Worm (Caenorhabditis elegans): ENCODE results near the gene Y48A6B.9.

- TF ChIP-seq snpc-4 (tag; optimal IDR thresholded peaks at IDR 0.05): no peak
- TF ChIP-seq dmd-4 (tag; optimal IDR thresholded peaks at IDR 0.05): no peak
- no peak for TF ChIP-seq nhr-77 (tag; optimal IDR thresholded peaks at IDR 0.05)
- TF ChIP-seq nhr-129 (tag; optimal IDR thresholded peaks at IDR 0.05): no peak
- TF ChIP-seq lsy-2 (tag; optimal IDR thresholded peaks at IDR 0.05): no peak
- TF ChIP-seq unc-62 (GFP tag; optimal IDR thresholded peaks at IDR 0.05): no peak
- TF ChIP-seq sma-9 (GFP tag; optimal IDR thresholded peaks at IDR 0.05): no peak
- no peak for TF ChIP-seq sma-9 (tag; optimal IDR thresholded peaks at IDR 0.05)
- TF ChIP-seq ztf-11 (tag; optimal IDR thresholded peaks at IDR 0.05): no peak
These were observed 36.3 kb downstream of the Y48A6B.9 start for ce11 chrIII:11069265-11069664.

All from whole organism, L2 larva.